Worm (Caenorhabditis elegans): ENCODE results near the gene tmd-2.

DNA sequence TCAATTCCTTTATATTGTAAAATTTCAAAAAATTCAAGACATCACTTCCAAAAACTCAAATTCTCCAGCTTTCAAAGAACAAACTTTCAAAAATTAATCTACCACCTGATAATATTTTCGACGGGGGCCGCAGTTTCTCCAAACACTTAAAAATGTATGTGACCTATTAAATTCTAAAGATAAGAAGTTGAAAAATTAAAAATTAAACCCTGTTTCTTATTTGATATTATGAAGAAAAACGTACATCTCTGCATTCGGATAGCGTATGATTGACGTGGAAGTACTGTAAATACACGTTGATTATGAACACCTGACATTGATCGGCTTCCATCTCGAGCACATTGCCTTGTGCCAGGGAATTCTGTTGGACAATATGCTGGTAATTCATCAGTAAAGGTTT, 28.5 kb upstream of the tmd-2 start:
- TF ChIP-seq him-1 (tag; optimal IDR thresholded peaks at IDR 0.05) (no peak), W03F9.2 (tag; optimal IDR thresholded peaks at IDR 0.05) (no peak), dao-5 (tag; optimal IDR thresholded peaks at IDR 0.05) (no peak)
